Worm (Caenorhabditis elegans) whole organism, L4/young adult: Measurements from ENCODE around the gene pxd-1.

Source experiments
- W03F9.2 ChIP-seq: fragments of 150-350 bp; optimal IDR thresholded peaks from 2 replicates; lab custom pipeline; 2014; ENCODE audit warnings: missing biosample characterization, missing genetic modification characterization
- dao-5 ChIP-seq: sonication (generic microtip); optimal IDR thresholded peaks from 2 replicates; lab custom pipeline; 2016; ENCODE audit warnings: missing genotype, missing genetic modification characterization, moderate library complexity, missing compliant biosample characterization
- him-1 ChIP-seq: sonication (generic microtip); optimal IDR thresholded peaks from 2 replicates; lab custom pipeline; 2016; ENCODE audit warnings: missing genotype, missing genetic modification reagents, missing genetic modification characterization, missing compliant biosample characterization

DNA sequence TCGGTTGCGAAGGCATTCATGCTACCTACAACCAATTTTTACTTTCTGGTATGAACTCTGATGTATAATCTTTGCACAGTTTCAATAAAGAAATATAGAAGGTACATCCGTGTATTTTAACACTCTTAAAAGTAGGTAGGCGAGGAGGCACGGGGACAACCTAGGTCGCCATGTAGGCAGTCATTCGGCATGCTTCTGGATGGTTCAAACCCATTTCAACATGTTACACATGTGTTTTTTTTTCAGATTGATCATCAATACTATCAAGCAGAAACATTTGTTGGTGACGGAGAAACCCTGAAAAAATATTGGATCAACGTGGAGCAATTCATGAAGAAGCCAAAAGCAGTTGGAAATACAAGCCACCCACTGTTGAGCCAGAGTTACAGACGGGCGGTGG is 1.1 kb downstream of the pxd-1 start:
- TF ChIP-seq dao-5 (tag; lab: Kevin White, UChicago) (no peak), him-1 (no peak), W03F9.2 (tag; lab: Kevin White, UChicago) (no peak)
